Fruit fly (Drosophila melanogaster) whole organism, pupa: Measurements from ENCODE around the gene CG32801.

Experiments
- CG10348 ChIP-seq: fragments of 200-800 bp; sonication (Bioruptor generic); IDR thresholded peaks from 2 replicates; pipeline ENCODE4 v1.3.6; 2022; ENCODE audit warnings: missing biosample characterization, missing genetic modification characterization
- CG12605 ChIP-seq: fragments of 200-800 bp; sonication (Bioruptor generic); IDR thresholded peaks from 2 replicates; pipeline ENCODE4 v1.3.6; 2022; ENCODE audit warnings: missing biosample characterization, missing genetic modification characterization
- CG13204 ChIP-seq: fragments of 200-800 bp; sonication (Bioruptor generic); optimal IDR thresholded peaks from 2 replicates; lab custom pipeline; 2018; ENCODE audit warnings: missing biosample characterization, mild to moderate bottlenecking, missing genetic modification characterization, moderate library complexity
- CG14655 ChIP-seq: fragments of 200-800 bp; sonication (Bioruptor generic); optimal IDR thresholded peaks from 3 replicates; lab custom pipeline; 2017; ENCODE audit warnings: mild to moderate bottlenecking, missing biosample characterization, missing genetic modification reagents, missing genetic modification characterization
- CG15710 ChIP-seq: fragments of 200-800 bp; sonication (Bioruptor generic); optimal IDR thresholded peaks from 2 replicates; lab custom pipeline; 2018; ENCODE audit warnings: missing biosample characterization, mild to moderate bottlenecking, missing genetic modification characterization, moderate library complexity
- CG17806 ChIP-seq: fragments of 200-800 bp; sonication (Bioruptor generic); optimal IDR thresholded peaks from 2 replicates; lab custom pipeline; 2018; ENCODE audit warnings: missing biosample characterization, mild to moderate bottlenecking, missing genetic modification characterization, moderate library complexity
- CG32121 ChIP-seq: fragments of 200-800 bp; sonication (Bioruptor generic); IDR thresholded peaks from 2 replicates; pipeline ENCODE4 v1.3.6; 2022; ENCODE audit warnings: missing biosample characterization, missing genetic modification characterization
- CG34367 ChIP-seq: fragments of 200-800 bp; sonication (Bioruptor generic); optimal IDR thresholded peaks from 2 replicates; lab custom pipeline; 2018; ENCODE audit warnings: missing biosample characterization, mild to moderate bottlenecking, missing genetic modification characterization
- CG4496 ChIP-seq: fragments of 200-800 bp; sonication (Bioruptor generic); IDR thresholded peaks from 3 replicates; pipeline ENCODE4 v1.3.6; 2022; ENCODE audit warnings: missing biosample characterization, missing genetic modification characterization
- CG8159 ChIP-seq: fragments of 200-800 bp; sonication (Bioruptor generic); optimal IDR thresholded peaks from 3 replicates; lab custom pipeline; 2018; ENCODE audit warnings: missing biosample characterization, mild to moderate bottlenecking, missing genetic modification characterization, moderate library complexity
- CG8301 ChIP-seq: fragments of 200-800 bp; sonication (Bioruptor generic); optimal IDR thresholded peaks from 2 replicates; lab custom pipeline; 2018; ENCODE audit warnings: missing biosample characterization, mild to moderate bottlenecking, missing genetic modification characterization
- CG9948 ChIP-seq: fragments of 200-800 bp; sonication (Bioruptor generic); optimal IDR thresholded peaks from 2 replicates; lab custom pipeline; 2018; ENCODE audit warnings: missing biosample characterization, mild to moderate bottlenecking, missing genetic modification characterization, moderate library complexity
- D1 ChIP-seq: fragments of 200-800 bp; sonication (Bioruptor generic); optimal IDR thresholded peaks from 2 replicates; lab custom pipeline; 2018; ENCODE audit warnings: missing biosample characterization, mild to moderate bottlenecking, missing genetic modification characterization, moderate library complexity
- EcR ChIP-seq: fragments of 200-800 bp; sonication (Bioruptor generic); optimal IDR thresholded peaks from 3 replicates; lab custom pipeline; 2019; ENCODE audit warnings: missing biosample characterization, missing genetic modification characterization, mild to moderate bottlenecking, moderate library complexity, missing genetic modification reagents
- Ets98B ChIP-seq: fragments of 200-800 bp; sonication (Bioruptor generic); IDR thresholded peaks from 2 replicates; pipeline ENCODE4 v1.3.6; 2022; ENCODE audit warnings: missing biosample characterization, missing genetic modification characterization
- Pif1A ChIP-seq: fragments of 200-800 bp; sonication (Bioruptor generic); optimal IDR thresholded peaks from 3 replicates; lab custom pipeline; 2016; ENCODE audit warnings: missing biosample characterization, missing genetic modification characterization
- Pif1B ChIP-seq: fragments of 200-800 bp; sonication (Bioruptor generic); optimal IDR thresholded peaks from 3 replicates; lab custom pipeline; 2016; ENCODE audit warnings: missing biosample characterization, missing genetic modification characterization
- Snoo ChIP-seq: fragments of 200-800 bp; sonication (Bioruptor generic); optimal IDR thresholded peaks from 3 replicates; lab custom pipeline; 2017; ENCODE audit warnings: missing biosample characterization, mild to moderate bottlenecking, missing genetic modification characterization, inconsistent platforms
- fd96Ca ChIP-seq: fragments of 200-800 bp; sonication (Bioruptor generic); IDR thresholded peaks from 3 replicates; pipeline ENCODE4 v1.3.6; 2022; ENCODE audit warnings: missing biosample characterization, missing genetic modification characterization
- gl ChIP-seq: fragments of 200-800 bp; sonication (Bioruptor generic); optimal IDR thresholded peaks from 2 replicates; lab custom pipeline; 2018; ENCODE audit warnings: missing biosample characterization, mild to moderate bottlenecking, missing genetic modification characterization
- rn ChIP-seq: fragments of 200-800 bp; sonication (Bioruptor generic); IDR thresholded peaks from 2 replicates; pipeline ENCODE4 v1.3.6; 2022; ENCODE audit warnings: missing biosample characterization, missing genetic modification characterization

The CG32801 gene

dm6 chrX:1941669-1942092, 38.7 kb upstream of the CG32801 start, which contains the start of gene Hr4:
Gene Hr4, plus strand, starts transcription at chrX:1941940.
- TF ChIP-seq EcR (GFP tag; lab: Kevin White, UChicago) (peak; percentile 99), CG32121 (GFP tag; lab: Robert Waterston, UW) (peak; percentile 48; the same call in 1 of the 2 replicates), CG4496 (GFP tag; lab: Robert Waterston, UW) (peak; percentile 66; the same call in 2 of the 3 replicates), CG8159 (tag; lab: Kevin White, UChicago) (peak; percentile 30), CG13204 (GFP tag; lab: Kevin White, UChicago) (peak; percentile 26), CG9948 (tag; lab: Kevin White, UChicago) (no peak), Snoo (tag; lab: Kevin White, UChicago) (peak; percentile 4), Pif1B (peak; percentile 28), CG8301 (tag; lab: Kevin White, UChicago) (no peak), Ets98B (GFP tag; lab: Robert Waterston, UW) (peak; percentile 59; the same call in 1 of the 2 replicates), CG17806 (tag; lab: Kevin White, UChicago) (no peak), Pif1A (GFP tag; lab: Kevin White, UChicago) (peak; percentile 10), CG12605 (peak; percentile 64)

DNA sequence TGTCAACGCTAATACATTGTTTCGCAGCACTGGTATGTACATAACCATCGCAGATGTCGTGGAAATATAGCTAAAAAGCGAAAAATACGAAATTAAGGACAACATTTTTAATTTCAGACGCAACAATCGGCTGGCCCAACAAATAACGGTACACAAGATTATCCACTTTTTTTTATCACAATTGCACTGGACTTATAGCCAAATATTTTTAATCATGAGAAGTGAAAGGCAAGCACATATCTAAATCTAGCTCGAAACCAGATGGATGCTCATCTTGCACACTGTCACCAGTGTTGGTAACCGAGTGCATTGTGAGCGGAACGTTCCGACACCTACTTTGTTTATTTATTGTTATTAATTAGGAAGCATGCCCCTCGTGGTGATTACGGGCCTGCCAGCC, 37.0 kb upstream of the CG32801 start, which contains the start of the genes CG3857 and CG3587:
CG3857 (minus strand) TSS at position 21 of the 400 bp plus-strand sequence.
CG3587 (plus strand) TSS at position 288 of the 400 bp plus-strand sequence.
- TF ChIP-seq CG4496 (GFP tag; lab: Robert Waterston, UW) (peak; percentile 66), EcR (GFP tag; lab: Kevin White, UChicago) (peak; percentile 37), CG13204 (GFP tag; lab: Kevin White, UChicago) (no peak), Ets98B (GFP tag; lab: Robert Waterston, UW) (peak; percentile 58), fd96Ca (peak; percentile 75), gl (tag; lab: Kevin White, UChicago) (peak; percentile 0), Snoo (tag; lab: Kevin White, UChicago) (peak; percentile 65), Pif1B (peak; percentile 39), Pif1A (GFP tag; lab: Kevin White, UChicago) (peak; percentile 68), CG15710 (peak; percentile 69), CG32121 (GFP tag; lab: Robert Waterston, UW) (peak; percentile 37; the same call in 1 of the 2 replicates), CG9948 (tag; lab: Kevin White, UChicago) (peak; percentile 35), CG10348 (GFP tag; lab: Robert Waterston, UW) (no peak), D1 (tag; lab: Kevin White, UChicago) (no peak), CG8159 (tag; lab: Kevin White, UChicago) (peak; percentile 66), rn (GFP tag; lab: Robert Waterston, UW) (peak; percentile 30; the same call in 1 of the 2 replicates), CG34367 (tag; lab: Kevin White, UChicago) (peak; percentile 59), CG8301 (tag; lab: Kevin White, UChicago) (peak; percentile 52), CG12605 (peak; percentile 23; the same call in 1 of the 2 replicates), CG14655 (peak; percentile 65), CG17806 (tag; lab: Kevin White, UChicago) (peak; percentile 37)

- TF ChIP-seq CG32121 (GFP tag; lab: Robert Waterston, UW), result 0 out of 2 replicates have a peak, but pooled peaks have one; percentile 15
- TF ChIP-seq rn (GFP tag; lab: Robert Waterston, UW), result no peak
- TF ChIP-seq CG4496 (GFP tag; lab: Robert Waterston, UW), result 0 out of 3 replicates have a peak, but pooled peaks have one; percentile 20
- TF ChIP-seq CG8301 (tag; lab: Kevin White, UChicago), result no peak
- TF ChIP-seq CG13204 (GFP tag; lab: Kevin White, UChicago), result no peak
- no peak for TF ChIP-seq fd96Ca
- no peak for TF ChIP-seq CG9948 (tag; lab: Kevin White, UChicago)
Measured at dm6 chrX:1927473-1928306, 24.7 kb upstream of the CG32801 start, which contains the start of gene CG11596. Gene CG11596, plus strand, starts transcription at chrX:1927683.

- TF ChIP-seq CG12605, result no peak
- no peak for TF ChIP-seq CG8159 (tag; lab: Kevin White, UChicago)
- peak; percentile 49 for TF ChIP-seq EcR (GFP tag; lab: Kevin White, UChicago)
- TF ChIP-seq CG10348 (GFP tag; lab: Robert Waterston, UW), result no peak
Measured at dm6 chrX:1922765-1923501, 20.0 kb upstream of the CG32801 start, which contains the start of the genes eIF2Bepsilon and Ocrl. Gene eIF2Bepsilon, minus strand, starts transcription at chrX:1922874. Gene Ocrl, plus strand, starts transcription at chrX:1922981.

dm6 chrX:1909533-1909932, 6.6 kb upstream of the CG32801 start:
- TF ChIP-seq CG10348 (GFP tag; lab: Robert Waterston, UW) (no peak), Pif1B (no peak), CG13204 (GFP tag; lab: Kevin White, UChicago) (no peak), CG12605 (no peak), Snoo (tag; lab: Kevin White, UChicago) (no peak), EcR (GFP tag; lab: Kevin White, UChicago) (no peak), rn (GFP tag; lab: Robert Waterston, UW) (no peak), Ets98B (GFP tag; lab: Robert Waterston, UW) (no peak), CG8301 (tag; lab: Kevin White, UChicago) (no peak), CG14655 (no peak), Pif1A (GFP tag; lab: Kevin White, UChicago) (no peak), CG15710 (no peak)
- TF ChIP-seq, all 21 proteins: peak for 0
